Worm (Caenorhabditis elegans) whole organism, midembryonic: ENCODE measurements around the gene igdb-2.

ENCODE experiments used
- T22C8.4 ChIP-seq: fragments of 200-800 bp; sonication (Bioruptor generic); IDR thresholded peaks from 2 replicates; pipeline ENCODE4 v1.3.6; 2022; ENCODE audit warnings: missing genetic modification characterization, missing compliant biosample characterization
- med-1 ChIP-seq: sonication (generic microtip); optimal IDR thresholded peaks from 2 replicates; lab custom pipeline; 2017; ENCODE audit warnings: missing genetic modification characterization, mild to moderate bottlenecking, missing compliant biosample characterization, antibody characterized with exemption, missing genetic modification reagents; ENCODE audit not compliant: insufficient read depth
- ztf-23 ChIP-seq: fragments of 200-800 bp; sonication (Bioruptor generic); IDR thresholded peaks from 2 replicates; pipeline ENCODE4 v1.3.6; 2022; ENCODE audit warnings: missing genetic modification reagents, missing genetic modification characterization, missing compliant biosample characterization

- no peak for TF ChIP-seq ztf-23 (GFP tag; lab: Robert Waterston, UW)
- TF ChIP-seq T22C8.4 (GFP tag; lab: Robert Waterston, UW) = no peak
- no peak for TF ChIP-seq med-1 (GFP tag; lab: Kevin White, UChicago)
Measured at ce11 chrIV:12501956-12502355, 33.5 kb downstream of the igdb-2 start, which contains the start of gene sru-18.
